Fruit fly (Drosophila melanogaster): ENCODE data around the gene Baldspot.

- TF ChIP-seq psq (optimal IDR thresholded peaks at IDR 0.05) (no peak), h (optimal IDR thresholded peaks at IDR 0.05) (no peak), insv (optimal IDR thresholded peaks at IDR 0.05) (no peak)
Observed at dm6 chr3L:16612972-16613371, 48.4 kb downstream of the Baldspot start.
